Worm (Caenorhabditis elegans) whole organism, L1 larva: ENCODE results near the gene K10B3.5.
A peak's percentile ranks its signal among the peaks of the same experiment; 100 is the strongest.

Experiments
- C04F5.9 ChIP-seq: sonication (generic microtip); optimal IDR thresholded peaks from 2 replicates; lab custom pipeline; 2016; ENCODE audit warnings: missing genetic modification characterization, missing compliant biosample characterization
- C16A3.4 ChIP-seq: fragments of 150-350 bp; optimal IDR thresholded peaks from 2 replicates; lab custom pipeline; 2014; ENCODE audit warnings: missing biosample characterization, missing genetic modification characterization
- alr-1 ChIP-seq: fragments of 200-800 bp; sonication (Bioruptor generic); optimal IDR thresholded peaks from 2 replicates; lab custom pipeline; 2018; ENCODE audit warnings: borderline replicate concordance, mild to moderate bottlenecking, missing genetic modification characterization, missing compliant biosample characterization
- aly-2 ChIP-seq: fragments of 150-350 bp; optimal IDR thresholded peaks from 2 replicates; lab custom pipeline; 2014; ENCODE audit warnings: missing biosample characterization, missing genetic modification characterization
- ama-1 ChIP-seq: fragments of 150-350 bp; optimal IDR thresholded peaks from 2 replicates; lab custom pipeline; 2014
- blmp-1 ChIP-seq: fragments of 150-350 bp; optimal IDR thresholded peaks from 2 replicates; lab custom pipeline; 2014; ENCODE audit warnings: missing biosample characterization, missing genetic modification characterization
- ceh-8 ChIP-seq: fragments of 200-800 bp; sonication (Bioruptor generic); optimal IDR thresholded peaks from 2 replicates; lab custom pipeline; 2018; ENCODE audit warnings: mild to moderate bottlenecking, missing genetic modification characterization, moderate library complexity, missing compliant biosample characterization
- ceh-88 ChIP-seq: fragments of 200-800 bp; sonication (Bioruptor generic); IDR thresholded peaks from 2 replicates; pipeline ENCODE4 v1.3.6; 2022; ENCODE audit warnings: missing genetic modification characterization, missing compliant biosample characterization
- ceh-90 ChIP-seq: sonication (generic microtip); optimal IDR thresholded peaks from 2 replicates; lab custom pipeline; 2016; ENCODE audit warnings: missing genetic modification characterization, missing compliant biosample characterization
- dsc-1 ChIP-seq: sonication (generic microtip); optimal IDR thresholded peaks from 2 replicates; lab custom pipeline; 2016; ENCODE audit warnings: mild to moderate bottlenecking, missing genetic modification characterization, missing compliant biosample characterization
- efl-1 ChIP-seq, 4 experiments: fragments of 150-350 bp; optimal IDR thresholded peaks in 3 of 4; peaks in 1 of 4; 1 replicate in 1 of 4; 2 replicates in 3 of 4; lab custom pipeline; 2014; ENCODE audit warnings: missing biosample characterization in 2 of 4, missing genetic modification characterization in 2 of 4, missing genetic modification reagents in 2 of 4
- egl-13 ChIP-seq: sonication (generic microtip); optimal IDR thresholded peaks from 2 replicates; lab custom pipeline; 2016; ENCODE audit warnings: missing genotype, missing genetic modification reagents, missing genetic modification characterization, missing compliant biosample characterization
- elt-2 ChIP-seq: sonication (generic microtip); optimal IDR thresholded peaks from 2 replicates; lab custom pipeline; 2016; ENCODE audit warnings: missing genetic modification characterization, mild to moderate bottlenecking, inconsistent platforms, missing compliant biosample characterization, missing genetic modification reagents
- fkh-4 ChIP-seq: sonication (generic microtip); optimal IDR thresholded peaks from 2 replicates; lab custom pipeline; 2016; ENCODE audit warnings: missing compliant biosample characterization, missing genetic modification characterization, borderline replicate concordance
- hlh-4 ChIP-seq: sonication (generic microtip); optimal IDR thresholded peaks from 2 replicates; lab custom pipeline; 2016; ENCODE audit warnings: mild to moderate bottlenecking, missing genetic modification characterization, missing compliant biosample characterization
- isw-1 ChIP-seq: fragments of 200-800 bp; sonication (Bioruptor generic); IDR thresholded peaks from 2 replicates; pipeline ENCODE4 v1.3.6; 2022; ENCODE audit warnings: missing genetic modification characterization, missing compliant biosample characterization
- jun-1 ChIP-seq: fragments of 150-350 bp; optimal IDR thresholded peaks from 2 replicates; lab custom pipeline; 2014; ENCODE audit warnings: missing biosample characterization, missing genetic modification reagents, missing genetic modification characterization
- lin-14 ChIP-seq: fragments of 200-800 bp; sonication (Bioruptor generic); optimal IDR thresholded peaks from 2 replicates; lab custom pipeline; 2018; ENCODE audit warnings: mild to moderate bottlenecking, missing genetic modification characterization, moderate library complexity, missing compliant biosample characterization
- lin-15B ChIP-seq: fragments of 150-350 bp; sonication (generic microtip); optimal IDR thresholded peaks from 3 replicates; lab custom pipeline; 2014; ENCODE audit warnings: missing biosample characterization, missing genetic modification characterization
- lin-35 ChIP-seq, 2 experiments: fragments of 150-350 bp; optimal IDR thresholded peaks; 2 replicates each; lab custom pipeline; 2014; ENCODE audit warnings: missing biosample characterization in 2 of 2, missing genetic modification characterization in 2 of 2, missing genetic modification reagents in 2 of 2
- lir-3 ChIP-seq: sonication (generic microtip); optimal IDR thresholded peaks from 2 replicates; lab custom pipeline; 2016; ENCODE audit warnings: mild to moderate bottlenecking, missing genetic modification characterization, moderate library complexity, missing compliant biosample characterization; ENCODE audit not compliant: poor library complexity
- lsy-2 ChIP-seq, 2 experiments: fragments of 150-350 bp; optimal IDR thresholded peaks; 2 replicates each; lab custom pipeline; 2014; ENCODE audit warnings: missing biosample characterization in 2 of 2, missing genetic modification characterization in 2 of 2
- mab-9 ChIP-seq: fragments of 200-800 bp; sonication (Bioruptor generic); IDR thresholded peaks from 2 replicates; pipeline ENCODE4 v1.3.6; 2022; ENCODE audit warnings: missing genetic modification reagents, missing genetic modification characterization, missing compliant biosample characterization
- mdl-1 ChIP-seq, 2 experiments: fragments of 150-350 bp; optimal IDR thresholded peaks; 2 replicates each; lab custom pipeline; 2014 to 2017; ENCODE audit warnings: missing biosample characterization in 2 of 2, missing genetic modification characterization in 2 of 2, inconsistent platforms in 1 of 2
- mep-1 ChIP-seq: fragments of 150-350 bp; optimal IDR thresholded peaks from 2 replicates; lab custom pipeline; 2014; ENCODE audit warnings: missing biosample characterization, missing genetic modification characterization
- nhr-19 ChIP-seq: fragments of 200-800 bp; sonication (Bioruptor generic); conservative IDR thresholded peaks from 2 replicates; pipeline ENCODE4 v1.3.6; 2022; ENCODE audit warnings: missing genetic modification characterization, missing compliant biosample characterization
- nhr-20 ChIP-seq: sonication (generic microtip); optimal IDR thresholded peaks from 2 replicates; lab custom pipeline; 2016; ENCODE audit warnings: mild to moderate bottlenecking, missing genetic modification characterization, missing compliant biosample characterization
- nhr-71 ChIP-seq: sonication (generic microtip); optimal IDR thresholded peaks from 2 replicates; lab custom pipeline; 2016; ENCODE audit warnings: mild to moderate bottlenecking, missing genetic modification characterization, moderate library complexity, missing compliant biosample characterization
- nhr-77 ChIP-seq: fragments of 150-350 bp; optimal IDR thresholded peaks from 2 replicates; lab custom pipeline; 2014; ENCODE audit warnings: missing biosample characterization, missing genetic modification characterization
- nhr-85 ChIP-seq: sonication (generic microtip); peaks from one replicate; lab custom pipeline; 2016; ENCODE audit warnings: missing genetic modification characterization, inconsistent platforms, missing compliant biosample characterization
- nhr-90 ChIP-seq: sonication (generic microtip); optimal IDR thresholded peaks from 2 replicates; lab custom pipeline; 2016; ENCODE audit warnings: mild to moderate bottlenecking, missing genetic modification characterization, missing compliant biosample characterization; ENCODE audit not compliant: poor library complexity
- pag-3 ChIP-seq: sonication (generic microtip); optimal IDR thresholded peaks from 2 replicates; lab custom pipeline; 2017; ENCODE audit warnings: missing genetic modification characterization, mild to moderate bottlenecking, missing compliant biosample characterization, antibody characterized with exemption, borderline replicate concordance; ENCODE audit not compliant: insufficient read depth
- pqm-1 ChIP-seq: sonication (generic microtip); optimal IDR thresholded peaks from 3 replicates; lab custom pipeline; 2017; ENCODE audit warnings: missing biosample characterization, missing genetic modification characterization
- snu-23 ChIP-seq: sonication (generic microtip); optimal IDR thresholded peaks from 2 replicates; lab custom pipeline; 2016; ENCODE audit warnings: missing genetic modification characterization, missing compliant biosample characterization
- sox-4 ChIP-seq: sonication (generic microtip); optimal IDR thresholded peaks from 2 replicates; lab custom pipeline; 2016; ENCODE audit warnings: missing genetic modification characterization, missing compliant biosample characterization
- sup-37 ChIP-seq: fragments of 200-800 bp; sonication (Bioruptor generic); optimal IDR thresholded peaks from 2 replicates; lab custom pipeline; 2018; ENCODE audit warnings: mild to moderate bottlenecking, missing genetic modification characterization, missing compliant biosample characterization
- tbx-2 ChIP-seq: sonication (generic microtip); optimal IDR thresholded peaks from 2 replicates; lab custom pipeline; 2016; ENCODE audit warnings: missing genetic modification characterization, missing compliant biosample characterization
- tlp-1 ChIP-seq: fragments of 150-350 bp; optimal IDR thresholded peaks from 2 replicates; lab custom pipeline; 2014; ENCODE audit warnings: missing biosample characterization, missing genetic modification characterization
- unc-30 ChIP-seq: sonication (generic microtip); optimal IDR thresholded peaks from 2 replicates; lab custom pipeline; 2017; ENCODE audit warnings: missing biosample characterization, missing genetic modification characterization
- unc-62 ChIP-seq: fragments of 150-350 bp; optimal IDR thresholded peaks from 2 replicates; lab custom pipeline; 2014; ENCODE audit warnings: missing biosample characterization, missing genetic modification reagents, missing genetic modification characterization
- unc-86 ChIP-seq: sonication (generic microtip); optimal IDR thresholded peaks from 2 replicates; lab custom pipeline; 2016; ENCODE audit warnings: missing genetic modification characterization, missing compliant biosample characterization
- unc-98 ChIP-seq: fragments of 200-800 bp; sonication (Bioruptor generic); IDR thresholded peaks from 2 replicates; pipeline ENCODE4 v1.3.6; 2022; ENCODE audit warnings: missing genetic modification characterization, missing compliant biosample characterization
- zip-4 ChIP-seq: fragments of 200-800 bp; sonication (Bioruptor generic); optimal IDR thresholded peaks from 2 replicates; lab custom pipeline; 2018; ENCODE audit warnings: mild to moderate bottlenecking, missing genetic modification characterization, moderate library complexity, missing compliant biosample characterization
- ztf-4 ChIP-seq: fragments of 150-350 bp; optimal IDR thresholded peaks from 2 replicates; lab custom pipeline; 2014; ENCODE audit warnings: missing biosample characterization, missing genetic modification characterization

Gene K10B3.5

ce11 chrX:3106137-3106536, at the start of gene K10B3.5 (continued):
- peak; percentile 63 to 74 for TF ChIP-seq lsy-2 (tag; optimal IDR thresholded peaks at IDR 0.05; lab: Kevin White, UChicago)
- TF ChIP-seq C16A3.4, result peak; percentile 82
- peak; percentile 51 for TF ChIP-seq lin-15B (tag; lab: Kevin White, UChicago)
- no peak for TF ChIP-seq ceh-90
- peak; percentile 93 for TF ChIP-seq lin-14 (GFP tag; lab: Kevin White, UChicago)
- TF ChIP-seq unc-62 (GFP tag; lab: Kevin White, UChicago), result no peak
- TF ChIP-seq sox-4 (tag; lab: Kevin White, UChicago), result no peak
- TF ChIP-seq sup-37, result no peak
- TF ChIP-seq nhr-90 (tag; lab: Kevin White, UChicago), result peak; percentile 69
- peak; percentile 40 for TF ChIP-seq elt-2 (tag; lab: Kevin White, UChicago)
- TF ChIP-seq fkh-4 (tag; lab: Kevin White, UChicago), result no peak
- no peak for TF ChIP-seq ztf-4 (tag; lab: Kevin White, UChicago)
- TF ChIP-seq dsc-1 (tag; lab: Kevin White, UChicago), result peak; percentile 55
- peak; percentile 59 for TF ChIP-seq nhr-77 (tag; lab: Kevin White, UChicago)
- TF ChIP-seq nhr-71, result peak; percentile 81

- TF ChIP-seq snu-23, result peak; percentile 23
- no peak for TF ChIP-seq sup-37
- TF ChIP-seq fkh-4 (tag; lab: Kevin White, UChicago), result no peak
- TF ChIP-seq tlp-1, result no peak
- TF ChIP-seq hlh-4 (tag; lab: Kevin White, UChicago), result no peak
- TF ChIP-seq unc-98 (GFP tag; lab: Robert Waterston, UW), result no peak
- no peak for TF ChIP-seq efl-1 (optimal IDR thresholded peaks at IDR 0.05; lab: Kevin White, UChicago)
- TF ChIP-seq efl-1 (GFP tag; optimal IDR thresholded peaks at IDR 0.05 in 1 of 2; lab: Kevin White, UChicago), result no peak
- no peak for TF ChIP-seq pag-3
- TF ChIP-seq mdl-1 (tag; optimal IDR thresholded peaks at IDR 0.05; lab: Kevin White, UChicago), result no peak
- TF ChIP-seq elt-2 (tag; lab: Kevin White, UChicago), result peak; percentile 10
- no peak for TF ChIP-seq nhr-20 (tag; lab: Kevin White, UChicago)
- peak; percentile 71 for TF ChIP-seq lin-14 (GFP tag; lab: Kevin White, UChicago)
- no peak for TF ChIP-seq ama-1 (lab: Kevin White, UChicago)
- TF ChIP-seq ceh-88, result no peak
- TF ChIP-seq mep-1, result peak; percentile 67
- no peak for TF ChIP-seq unc-30
- TF ChIP-seq lir-3 (tag; lab: Kevin White, UChicago), result no peak
- TF ChIP-seq blmp-1, result peak; percentile 65
- TF ChIP-seq C16A3.4, result no peak
- TF ChIP-seq aly-2, result no peak
- TF ChIP-seq nhr-85 (tag; lab: Kevin White, UChicago), result peak; percentile 88
- no peak for TF ChIP-seq lin-15B (tag; lab: Kevin White, UChicago)
- no peak for TF ChIP-seq mab-9
Observed at ce11 chrX:3155111-3155843, 49.0 kb upstream of the K10B3.5 start.

- no peak for TF ChIP-seq nhr-19 (GFP tag; lab: Robert Waterston, UW)
- TF ChIP-seq tlp-1, result no peak
- no peak for TF ChIP-seq zip-4 (GFP tag; lab: Kevin White, UChicago)
- TF ChIP-seq egl-13 (tag; lab: Kevin White, UChicago), result no peak
- TF ChIP-seq elt-2 (tag; lab: Kevin White, UChicago), result peak; percentile 48
- TF ChIP-seq, all 84 proteins: peak for 1
Observed at ce11 chrX:3154562-3154961, 48.3 kb upstream of the K10B3.5 start.

ce11 chrX:3153133-3153532, 46.9 kb upstream of the K10B3.5 start:
- TF ChIP-seq ztf-4 (tag; lab: Kevin White, UChicago) (no peak), nhr-77 (tag; lab: Kevin White, UChicago) (no peak), pag-3 (no peak), lin-14 (GFP tag; lab: Kevin White, UChicago) (peak; percentile 21), dsc-1 (tag; lab: Kevin White, UChicago) (no peak), pqm-1 (tag; lab: Kevin White, UChicago) (peak; percentile 12), lin-35 (GFP tag; optimal IDR thresholded peaks at IDR 0.05; lab: Kevin White, UChicago) (peak in 1 of 2 experiments; percentile 36), tbx-2 (tag; lab: Kevin White, UChicago) (no peak), nhr-20 (tag; lab: Kevin White, UChicago) (peak; percentile 25), efl-1 (optimal IDR thresholded peaks at IDR 0.05; lab: Kevin White, UChicago) (no peak), efl-1 (GFP tag; optimal IDR thresholded peaks at IDR 0.05 in 1 of 2; lab: Kevin White, UChicago) (peak in 1 of 2 experiments; percentile 49), isw-1 (GFP tag; lab: Robert Waterston, UW) (no peak), ceh-88 (no peak), C04F5.9 (tag; lab: Kevin White, UChicago) (no peak), C16A3.4 (no peak), nhr-71 (peak; percentile 42), alr-1 (no peak), ceh-8 (GFP tag; lab: Kevin White, UChicago) (no peak), jun-1 (tag; lab: Kevin White, UChicago) (peak; percentile 29), unc-86 (tag; lab: Kevin White, UChicago) (no peak), elt-2 (tag; lab: Kevin White, UChicago) (peak; percentile 96)
